Fruit fly (Drosophila melanogaster) whole organism, wandering third instar larva: ENCODE measurements around the gene atl.

Experiments used
- CG32264 ChIP-seq: fragments of 200-800 bp; sonication (Bioruptor generic); optimal IDR thresholded peaks from 2 replicates; lab custom pipeline; 2016; ENCODE audit warnings: missing biosample characterization, missing genetic modification characterization
- CG9705 ChIP-seq: fragments of 200-800 bp; sonication (Bioruptor generic); optimal IDR thresholded peaks from 2 replicates; lab custom pipeline; 2018; ENCODE audit warnings: missing biosample characterization, mild to moderate bottlenecking, missing genetic modification characterization
- CrebA ChIP-seq: fragments of 200-800 bp; sonication (Bioruptor generic); optimal IDR thresholded peaks from 2 replicates; lab custom pipeline; 2016; ENCODE audit warnings: missing biosample characterization, mild to moderate bottlenecking, missing genetic modification characterization, borderline replicate concordance
- Dif ChIP-seq: fragments of 200-275, 200-300 bp; sonication (Bioruptor generic); optimal IDR thresholded peaks from 2 replicates; lab custom pipeline; 2018; ENCODE audit warnings: missing biosample characterization, missing genetic modification characterization; ENCODE audit not compliant: partially characterized antibody
- GATAd ChIP-seq: sonication (Bioruptor generic); optimal IDR thresholded peaks from 2 replicates; lab custom pipeline; 2016; ENCODE audit warnings: missing biosample characterization, missing genetic modification characterization
- HLH106 ChIP-seq: fragments of 200-800 bp; optimal IDR thresholded peaks from 3 replicates; lab custom pipeline; 2019; ENCODE audit warnings: missing biosample characterization, mild to moderate bottlenecking, missing genetic modification characterization, moderate library complexity
- Hnf4 ChIP-seq: fragments of 200-800 bp; sonication (Bioruptor generic); optimal IDR thresholded peaks from 2 replicates; lab custom pipeline; 2016; ENCODE audit warnings: missing biosample characterization, mild to moderate bottlenecking, missing genetic modification characterization
- Hr78 ChIP-seq: fragments of >200 bp; optimal IDR thresholded peaks from 2 replicates; lab custom pipeline; 2017; ENCODE audit warnings: missing biosample characterization, missing genetic modification characterization
- Hr83 ChIP-seq: fragments of 200-300 bp; sonication (Bioruptor generic); optimal IDR thresholded peaks from 2 replicates; lab custom pipeline; 2016; ENCODE audit warnings: missing biosample characterization, mild to moderate bottlenecking, missing genetic modification characterization, moderate library complexity; ENCODE audit not compliant: poor library complexity, severe bottlenecking
- Jra ChIP-seq: sonication (Bioruptor generic); optimal IDR thresholded peaks from 2 replicates; lab custom pipeline; 2016; ENCODE audit warnings: missing biosample characterization, missing genetic modification characterization
- Mio ChIP-seq: sonication (Bioruptor generic); optimal IDR thresholded peaks from 2 replicates; lab custom pipeline; 2016; ENCODE audit warnings: missing biosample characterization, missing genetic modification characterization
- Myc ChIP-seq: fragments of >200 bp; optimal IDR thresholded peaks from 2 replicates; lab custom pipeline; 2017
- N ChIP-seq: fragments of >200 bp; optimal IDR thresholded peaks from 2 replicates; lab custom pipeline; 2018; ENCODE audit warnings: missing biosample characterization, missing external identifiers, missing genetic modification characterization
- Rel ChIP-seq, 2 experiments: fragments of 200-800 bp; sonication (Bioruptor generic) in 1 of 2; optimal IDR thresholded peaks; 2 replicates in 1 of 2; 3 replicates in 1 of 2; lab custom pipeline; 2016 to 2019; ENCODE audit warnings: mild to moderate bottlenecking in 2 of 2, missing biosample characterization in 2 of 2, missing genetic modification characterization in 2 of 2, moderate library complexity in 1 of 2
- Sp1 ChIP-seq: fragments of 200-800 bp; sonication (Bioruptor generic); optimal IDR thresholded peaks from 3 replicates; lab custom pipeline; 2019; ENCODE audit warnings: missing biosample characterization, mild to moderate bottlenecking, missing genetic modification characterization, moderate library complexity
- Vsx2 ChIP-seq: fragments of 200-300, 225-300 bp; sonication (Bioruptor generic); optimal IDR thresholded peaks from 2 replicates; lab custom pipeline; 2018; ENCODE audit warnings: missing biosample characterization, missing genetic modification characterization; ENCODE audit not compliant: partially characterized antibody
- br ChIP-seq: fragments of 200-800 bp; sonication (Bioruptor generic); optimal IDR thresholded peaks from 2 replicates; lab custom pipeline; 2016; ENCODE audit warnings: missing biosample characterization, missing genetic modification characterization
- brk ChIP-seq: fragments of 200-800 bp; sonication (Bioruptor generic); optimal IDR thresholded peaks from 2 replicates; lab custom pipeline; 2016; ENCODE audit warnings: missing biosample characterization, mild to moderate bottlenecking, missing genetic modification characterization
- dmrt93B ChIP-seq: fragments of 200-800 bp; sonication (Bioruptor generic); optimal IDR thresholded peaks from 2 replicates; lab custom pipeline; 2018; ENCODE audit warnings: missing biosample characterization, mild to moderate bottlenecking, missing genetic modification characterization
- dsf ChIP-seq: sonication (Bioruptor generic); optimal IDR thresholded peaks from 2 replicates; lab custom pipeline; 2016; ENCODE audit warnings: missing biosample characterization, missing genetic modification characterization, borderline replicate concordance
- ey ChIP-seq: fragments of 200-800 bp; sonication (Bioruptor generic); optimal IDR thresholded peaks from 2 replicates; lab custom pipeline; 2016; ENCODE audit warnings: missing biosample characterization, missing genetic modification characterization
- foxo ChIP-seq, 2 experiments: fragments of 200-800 bp; sonication (Bioruptor generic); optimal IDR thresholded peaks; 2 replicates in 1 of 2; 3 replicates in 1 of 2; lab custom pipeline; 2016 to 2017; ENCODE audit warnings: missing biosample characterization in 2 of 2, missing genetic modification characterization in 2 of 2
- fru ChIP-seq: fragments of 200-800 bp; sonication (Bioruptor generic); optimal IDR thresholded peaks from 3 replicates; lab custom pipeline; 2016; ENCODE audit warnings: missing biosample characterization, mild to moderate bottlenecking, missing genetic modification characterization
- h ChIP-seq: fragments of 200-800 bp; sonication (Bioruptor generic); optimal IDR thresholded peaks from 3 replicates; lab custom pipeline; 2016; ENCODE audit warnings: missing biosample characterization, mild to moderate bottlenecking, missing genetic modification characterization
- jim ChIP-seq: fragments of 175-275, 200-325 bp; sonication (Bioruptor generic); optimal IDR thresholded peaks from 2 replicates; lab custom pipeline; 2016; ENCODE audit warnings: missing biosample characterization, mild to moderate bottlenecking, missing genetic modification characterization
- lola ChIP-seq: fragments of >200 bp; optimal IDR thresholded peaks from 2 replicates; lab custom pipeline; 2017; ENCODE audit warnings: missing biosample characterization, missing genetic modification characterization
- pan ChIP-seq: fragments of >200 bp; optimal IDR thresholded peaks from 2 replicates; lab custom pipeline; 2017
- psq ChIP-seq: fragments of 200-800 bp; sonication (Bioruptor generic); optimal IDR thresholded peaks from 3 replicates; lab custom pipeline; 2017; ENCODE audit warnings: missing biosample characterization, mild to moderate bottlenecking, missing genetic modification characterization, moderate library complexity
- rgr ChIP-seq: fragments of 200-800 bp; sonication (Bioruptor generic); optimal IDR thresholded peaks from 3 replicates; lab custom pipeline; 2016; ENCODE audit warnings: missing biosample characterization, mild to moderate bottlenecking, missing genetic modification characterization
- sage ChIP-seq: fragments of 200-800 bp; sonication (Bioruptor generic); optimal IDR thresholded peaks from 2 replicates; lab custom pipeline; 2016; ENCODE audit warnings: missing biosample characterization, mild to moderate bottlenecking, missing genetic modification characterization
- sv ChIP-seq: fragments of 200-800 bp; sonication (Bioruptor generic); optimal IDR thresholded peaks from 3 replicates; lab custom pipeline; 2016; ENCODE audit warnings: missing biosample characterization, missing genetic modification characterization
- tai ChIP-seq: sonication (Bioruptor generic); optimal IDR thresholded peaks from 2 replicates; lab custom pipeline; 2016; ENCODE audit warnings: missing biosample characterization, missing genetic modification characterization
- usp ChIP-seq: fragments of >200 bp; optimal IDR thresholded peaks from 2 replicates; lab custom pipeline; 2017; ENCODE audit warnings: missing biosample characterization, missing genetic modification characterization
- woc ChIP-seq: sonication (Bioruptor generic); optimal IDR thresholded peaks from 2 replicates; lab custom pipeline; 2016; ENCODE audit warnings: missing biosample characterization, mild to moderate bottlenecking, missing genetic modification characterization

Gene atl

dm6 chr3R:24581891-24582668 is 43.4 kb upstream of the atl start (continued):
- TF ChIP-seq rgr (peak; percentile 26), Jra (no peak), Rel (GFP tag; optimal IDR thresholded peaks at IDR 0.05; lab: Kevin White, UChicago) (no peak), Rel (tag; optimal IDR thresholded peaks at IDR 0.05; lab: Kevin White, UChicago) (peak; percentile 60), woc (GFP tag; lab: Kevin White, UChicago) (no peak)
- TF ChIP-seq, all 38 proteins: peak for 10

dm6 chr3R:24582669-24582995 is 42.8 kb upstream of the atl start, which contains the start of gene REPTOR:
TSS of gene REPTOR (minus strand) at chr3R:24582864.
- peak; percentile 58 for TF ChIP-seq Jra
- no peak for TF ChIP-seq Rel (GFP tag; optimal IDR thresholded peaks at IDR 0.05; lab: Kevin White, UChicago)
- peak; percentile 59 for TF ChIP-seq Rel (tag; optimal IDR thresholded peaks at IDR 0.05; lab: Kevin White, UChicago)
- TF ChIP-seq fru (GFP tag; lab: Kevin White, UChicago), result peak; percentile 7
- TF ChIP-seq rgr, result peak; percentile 53
- no peak for TF ChIP-seq Hr78 (GFP tag; lab: Kevin White, UChicago)
- peak; percentile 55 for TF ChIP-seq Hr83 (GFP tag; lab: Kevin White, UChicago)
- TF ChIP-seq GATAd (GFP tag; lab: Kevin White, UChicago), result no peak
- TF ChIP-seq woc (GFP tag; lab: Kevin White, UChicago), result no peak
- TF ChIP-seq Myc (lab: Kevin White, UChicago), result no peak
- peak in 1 of 2 experiments; percentile 43 for TF ChIP-seq foxo (GFP tag; optimal IDR thresholded peaks at IDR 0.05; lab: Kevin White, UChicago)
- no peak for TF ChIP-seq sage
- TF ChIP-seq Vsx2 (GFP tag; lab: Kevin White, UChicago), result no peak
- TF ChIP-seq h, result peak; percentile 28
- TF ChIP-seq Dif, result peak; percentile 65
- peak; percentile 26 for TF ChIP-seq Sp1 (GFP tag; lab: Kevin White, UChicago)
- TF ChIP-seq br (GFP tag; lab: Kevin White, UChicago), result peak; percentile 43
- TF ChIP-seq pan (lab: Kevin White, UChicago), result no peak
- peak; percentile 99 for TF ChIP-seq psq (GFP tag; lab: Kevin White, UChicago)

dm6 chr3R:24585042-24585698 is 40.3 kb upstream of the atl start, which contains the start of the genes CG13625 and mld:
TSS of gene CG13625 (minus strand) at chr3R:24585160.
TSS of gene mld (plus strand) at chr3R:24585653.
- peak; percentile 35 for TF ChIP-seq h
- TF ChIP-seq CG9705, result peak; percentile 13
- TF ChIP-seq foxo (GFP tag; optimal IDR thresholded peaks at IDR 0.05; lab: Kevin White, UChicago), result peak in 1 of 2 experiments; percentile 16
- TF ChIP-seq Dif, result no peak
- peak; percentile 67 for TF ChIP-seq tai (GFP tag; lab: Kevin White, UChicago)
- no peak for TF ChIP-seq Jra
- peak; percentile 37 for TF ChIP-seq HLH106 (tag; lab: Kevin White, UChicago)
- TF ChIP-seq dsf (GFP tag; lab: Kevin White, UChicago), result no peak
- no peak for TF ChIP-seq Rel (GFP tag; optimal IDR thresholded peaks at IDR 0.05; lab: Kevin White, UChicago)
- TF ChIP-seq Rel (tag; optimal IDR thresholded peaks at IDR 0.05; lab: Kevin White, UChicago), result peak; percentile 11
- peak; percentile 20 for TF ChIP-seq Hnf4 (GFP tag; lab: Kevin White, UChicago)
- TF ChIP-seq ey (GFP tag; lab: Kevin White, UChicago), result peak; percentile 9
- TF ChIP-seq Hr83 (GFP tag; lab: Kevin White, UChicago), result peak; percentile 63
- peak; percentile 27 for TF ChIP-seq rgr
- peak; percentile 22 for TF ChIP-seq br (GFP tag; lab: Kevin White, UChicago)

dm6 chr3R:24586453-24586886 is 39.0 kb upstream of the atl start:
- no peak for TF ChIP-seq Jra
- TF ChIP-seq foxo (GFP tag; optimal IDR thresholded peaks at IDR 0.05; lab: Kevin White, UChicago), result peak in 1 of 2 experiments; percentile 0
- peak; percentile 42 for TF ChIP-seq Sp1 (GFP tag; lab: Kevin White, UChicago)
- no peak for TF ChIP-seq jim
- peak; percentile 12 for TF ChIP-seq Hr83 (GFP tag; lab: Kevin White, UChicago)
- TF ChIP-seq Hnf4 (GFP tag; lab: Kevin White, UChicago), result no peak
- TF ChIP-seq HLH106 (tag; lab: Kevin White, UChicago), result no peak
- peak; percentile 25 for TF ChIP-seq br (GFP tag; lab: Kevin White, UChicago)
- TF ChIP-seq CG32264 (GFP tag; lab: Kevin White, UChicago), result no peak
- TF ChIP-seq Dif, result peak; percentile 69
- TF ChIP-seq Vsx2 (GFP tag; lab: Kevin White, UChicago), result peak; percentile 23
- TF ChIP-seq dsf (GFP tag; lab: Kevin White, UChicago), result no peak
- TF ChIP-seq ey (GFP tag; lab: Kevin White, UChicago), result peak; percentile 4
- TF ChIP-seq CrebA, result no peak
- no peak for TF ChIP-seq dmrt93B (GFP tag; lab: Kevin White, UChicago)
- no peak for TF ChIP-seq sage
- TF ChIP-seq lola (GFP tag; lab: Kevin White, UChicago), result no peak
- no peak for TF ChIP-seq pan (lab: Kevin White, UChicago)
- no peak for TF ChIP-seq Hr78 (GFP tag; lab: Kevin White, UChicago)
- no peak for TF ChIP-seq usp
- TF ChIP-seq Mio (GFP tag; lab: Kevin White, UChicago), result no peak
- no peak for TF ChIP-seq N (GFP tag; lab: Kevin White, UChicago)
- TF ChIP-seq CG9705, result no peak
- peak; percentile 15 for TF ChIP-seq rgr
- peak; percentile 91 for TF ChIP-seq h
- no peak for TF ChIP-seq Rel (GFP tag; optimal IDR thresholded peaks at IDR 0.05; lab: Kevin White, UChicago)
- TF ChIP-seq Rel (tag; optimal IDR thresholded peaks at IDR 0.05; lab: Kevin White, UChicago), result peak; percentile 92
- no peak for TF ChIP-seq woc (GFP tag; lab: Kevin White, UChicago)
- TF ChIP-seq sv (GFP tag; lab: Kevin White, UChicago), result no peak
- TF ChIP-seq brk, result peak; percentile 15
- peak; percentile 13 for TF ChIP-seq fru (GFP tag; lab: Kevin White, UChicago)
- TF ChIP-seq tai (GFP tag; lab: Kevin White, UChicago), result no peak
- no peak for TF ChIP-seq GATAd (GFP tag; lab: Kevin White, UChicago)
- peak; percentile 99 for TF ChIP-seq psq (GFP tag; lab: Kevin White, UChicago)
